Worm (Caenorhabditis elegans) whole organism, early embryonic: ENCODE results near the gene Y4C6A.4.

ENCODE experiments used
- B0310.2 ChIP-seq: sonication (generic microtip); optimal IDR thresholded peaks from 2 replicates; lab custom pipeline; 2016; ENCODE audit warnings: mild to moderate bottlenecking, missing genetic modification characterization, missing compliant biosample characterization
- F13C5.2 ChIP-seq: sonication (generic microtip); optimal IDR thresholded peaks from 2 replicates; lab custom pipeline; 2017; ENCODE audit warnings: mild to moderate bottlenecking, missing genetic modification characterization, inconsistent platforms, missing compliant biosample characterization
- aly-1 ChIP-seq: sonication (generic microtip); optimal IDR thresholded peaks from 2 replicates; lab custom pipeline; 2016; ENCODE audit warnings: missing genetic modification characterization, missing compliant biosample characterization
- ama-1 ChIP-seq: fragments of 150-350 bp; optimal IDR thresholded peaks from 2 replicates; lab custom pipeline; 2014
- ceh-13 ChIP-seq: fragments of 200-800 bp; sonication (Bioruptor generic); optimal IDR thresholded peaks from 2 replicates; lab custom pipeline; 2018; ENCODE audit warnings: mild to moderate bottlenecking, missing genetic modification characterization, missing compliant biosample characterization
- ceh-36 ChIP-seq: sonication (generic microtip); optimal IDR thresholded peaks from 2 replicates; lab custom pipeline; 2016; ENCODE audit warnings: missing genetic modification characterization, inconsistent platforms, missing compliant biosample characterization
- ets-7 ChIP-seq: sonication (generic microtip); optimal IDR thresholded peaks from 2 replicates; lab custom pipeline; 2016; ENCODE audit warnings: missing genotype, missing genetic modification characterization, missing compliant biosample characterization
- flt-1 ChIP-seq: fragments of 200-800 bp; sonication (Bioruptor generic); IDR thresholded peaks from 2 replicates; pipeline ENCODE4 v1.3.6; 2022; ENCODE audit warnings: missing genetic modification characterization, missing compliant biosample characterization
- hmbx-1 ChIP-seq: sonication (generic microtip); optimal IDR thresholded peaks from 2 replicates; lab custom pipeline; 2016; ENCODE audit warnings: mild to moderate bottlenecking, missing genetic modification characterization, missing compliant biosample characterization
- hmg-4 ChIP-seq: fragments of 200-800 bp; sonication (Bioruptor generic); optimal IDR thresholded peaks from 2 replicates; lab custom pipeline; 2018; ENCODE audit warnings: mild to moderate bottlenecking, missing genetic modification characterization, missing compliant biosample characterization
- hnd-1 ChIP-seq: sonication (generic microtip); optimal IDR thresholded peaks from 2 replicates; lab custom pipeline; 2016; ENCODE audit warnings: missing genetic modification characterization, missing compliant biosample characterization
- pes-1 ChIP-seq: fragments of 200-800 bp; sonication (Bioruptor generic); IDR thresholded peaks from 2 replicates; pipeline ENCODE4 v1.3.6; 2022; ENCODE audit warnings: missing genetic modification reagents, missing genetic modification characterization, missing compliant biosample characterization
- sea-1 ChIP-seq: fragments of 200-800 bp; sonication (Bioruptor generic); conservative IDR thresholded peaks from 2 replicates; pipeline ENCODE4 v1.3.6; 2022; ENCODE audit warnings: missing genetic modification characterization, missing compliant biosample characterization
- tbx-11 ChIP-seq: fragments of 200-800 bp; sonication (Bioruptor generic); IDR thresholded peaks from 2 replicates; pipeline ENCODE4 v1.3.6; 2022; ENCODE audit warnings: missing genetic modification characterization, missing compliant biosample characterization
- tbx-37 ChIP-seq: fragments of 200-800 bp; sonication (Bioruptor generic); conservative IDR thresholded peaks from 2 replicates; pipeline ENCODE4 v1.3.6; 2022; ENCODE audit warnings: missing genetic modification reagents, missing genetic modification characterization, missing compliant biosample characterization
- tra-4 ChIP-seq: sonication (generic microtip); optimal IDR thresholded peaks from 2 replicates; lab custom pipeline; 2017; ENCODE audit warnings: missing genetic modification characterization, missing compliant biosample characterization

Gene Y4C6A.4

DNA sequence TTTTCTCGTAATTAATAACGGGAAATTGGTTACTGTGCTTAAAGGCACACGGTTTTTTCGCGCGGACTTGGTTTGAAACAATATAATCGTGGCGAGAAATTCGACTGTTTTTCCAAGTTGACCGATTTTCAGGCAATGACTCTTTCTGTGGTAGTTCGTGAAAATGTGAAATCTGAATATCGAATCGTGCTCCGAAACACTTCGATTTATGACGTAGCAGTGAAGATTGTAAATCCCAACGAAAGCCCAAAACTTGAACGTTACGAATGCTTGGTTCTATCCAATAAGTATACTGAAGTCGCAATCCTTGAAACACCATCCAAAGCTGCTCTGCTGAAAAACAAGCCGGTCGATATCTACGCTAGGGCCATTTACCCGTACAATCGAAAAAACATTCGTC lies 41.3 kb downstream of the Y4C6A.4 start:
- no peak for TF ChIP-seq ceh-36
- no peak for TF ChIP-seq tra-4 (tag; lab: Kevin White, UChicago)
- TF ChIP-seq hnd-1, result no peak
- no peak for TF ChIP-seq tbx-37 (GFP tag; lab: Robert Waterston, UW)
- TF ChIP-seq hmg-4 (GFP tag; lab: Kevin White, UChicago), result no peak
- TF ChIP-seq pes-1 (GFP tag; lab: Robert Waterston, UW), result no peak
- no peak for TF ChIP-seq ceh-13
- no peak for TF ChIP-seq F13C5.2
- no peak for TF ChIP-seq B0310.2 (tag; lab: Kevin White, UChicago)
- TF ChIP-seq ets-7 (tag; lab: Kevin White, UChicago), result no peak
- TF ChIP-seq aly-1 (tag; lab: Kevin White, UChicago), result no peak
- TF ChIP-seq tbx-11 (GFP tag; lab: Robert Waterston, UW), result no peak
- TF ChIP-seq flt-1 (GFP tag; lab: Robert Waterston, UW), result no peak

DNA sequence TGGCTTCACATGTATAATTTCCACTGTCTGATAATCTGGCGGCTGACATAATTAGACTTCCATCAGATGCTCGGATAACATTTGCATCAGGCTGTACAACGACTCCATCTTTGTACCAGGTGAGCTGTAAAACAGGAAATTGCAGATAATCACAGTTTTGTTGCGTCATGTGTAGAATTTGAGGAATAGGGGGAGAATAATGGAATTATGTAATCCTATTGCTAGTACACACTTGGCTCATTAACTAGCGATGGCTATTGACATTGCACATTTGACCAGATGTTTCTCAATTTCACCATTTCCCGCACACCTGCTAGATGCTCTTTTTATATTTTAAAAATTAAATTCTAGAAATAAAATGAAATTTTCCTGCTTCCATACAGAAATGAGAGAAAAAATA lies 48.6 kb downstream of the Y4C6A.4 start:
- TF ChIP-seq tra-4 (tag; lab: Kevin White, UChicago) (no peak), ceh-13 (no peak), pes-1 (GFP tag; lab: Robert Waterston, UW) (no peak), F13C5.2 (no peak), sea-1 (GFP tag; lab: Robert Waterston, UW) (no peak), tbx-11 (GFP tag; lab: Robert Waterston, UW) (no peak), hmbx-1 (no peak), hnd-1 (no peak), flt-1 (GFP tag; lab: Robert Waterston, UW) (no peak), hmg-4 (GFP tag; lab: Kevin White, UChicago) (no peak), ceh-36 (no peak), ets-7 (tag; lab: Kevin White, UChicago) (no peak), aly-1 (tag; lab: Kevin White, UChicago) (no peak)

DNA sequence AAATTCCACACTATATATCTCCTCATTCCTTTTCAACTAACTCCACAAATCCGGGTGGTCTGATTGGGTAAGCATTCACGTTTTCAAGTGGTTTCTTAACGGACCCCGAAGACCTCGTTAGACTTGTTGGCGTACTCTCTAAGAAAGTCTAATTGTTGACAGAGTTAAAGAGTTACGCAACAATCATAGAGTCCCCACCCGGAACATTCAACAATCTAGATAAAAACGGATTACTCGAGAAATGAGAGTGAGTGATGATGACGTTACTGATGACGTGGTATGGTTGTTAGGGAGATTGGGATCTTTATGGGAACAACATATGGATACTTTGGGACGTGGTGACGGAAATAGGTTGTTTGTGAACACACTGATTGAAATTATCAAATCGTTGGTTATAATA lies 49.8 kb downstream of the Y4C6A.4 start:
- TF ChIP-seq ceh-13 (no peak), tra-4 (tag; lab: Kevin White, UChicago) (no peak), ama-1 (no peak), ets-7 (tag; lab: Kevin White, UChicago) (no peak), hmbx-1 (no peak)
